Worm (Caenorhabditis elegans): ENCODE results near the gene clp-4.

clp-4 gene

ce11 chrIII:1824264-1824922 is 6.3 kb upstream of the clp-4 start, which contains the start of the genes pvf-1 and Y39A3CL.7:
TSS of gene pvf-1 (minus strand) at chrIII:1824314.
TSS of gene Y39A3CL.7 (plus strand) at chrIII:1824919.
- TF ChIP-seq nhr-77 (tag; optimal IDR thresholded peaks at IDR 0.05), result no peak
- TF ChIP-seq daf-16 (GFP tag; optimal IDR thresholded peaks at IDR 0.05), result peak in 1 of 2 experiments; percentile 20
- TF ChIP-seq daf-16 (tag; optimal IDR thresholded peaks at IDR 0.05), result peak; percentile 33
- peak; percentile 11 for TF ChIP-seq rbr-2 (tag; optimal IDR thresholded peaks at IDR 0.05)
- TF ChIP-seq hmg-1.1 (GFP tag; IDR thresholded peaks at IDR 0.05), result peak; percentile 60
- peak; percentile 56 for TF ChIP-seq mep-1 (tag; optimal IDR thresholded peaks at IDR 0.05)
- TF ChIP-seq mes-2 (tag; optimal IDR thresholded peaks at IDR 0.05; ENCODE audit: poor library complexity, severe bottlenecking), result peak; percentile 88
- TF ChIP-seq lin-13 (GFP tag; optimal IDR thresholded peaks at IDR 0.05), result peak; percentile 68
- no peak for TF ChIP-seq cey-2 (tag; optimal IDR thresholded peaks at IDR 0.05; ENCODE audit: borderline replicate concordance, insufficient read depth)
- no peak for TF ChIP-seq F26F4.8 (GFP tag; conservative IDR thresholded peaks at IDR 0.05)
- TF ChIP-seq aha-1 (tag), result peak; percentile 92
- no peak for TF ChIP-seq dmd-6 (GFP tag; IDR thresholded peaks at IDR 0.05)
- TF ChIP-seq attf-4 (tag; optimal IDR thresholded peaks at IDR 0.05), result no peak
- TF ChIP-seq fkh-10 (GFP tag; optimal IDR thresholded peaks at IDR 0.05), result no peak
- TF ChIP-seq madf-9 (GFP tag; conservative IDR thresholded peaks at IDR 0.05), result 0 out of 2 replicates have a peak, but pooled peaks have one; percentile 17
- no peak for TF ChIP-seq daf-12 (tag; optimal IDR thresholded peaks at IDR 0.05)
- peak in 1 of 2 experiments; percentile 57 for TF ChIP-seq lsy-2 (tag; optimal IDR thresholded peaks at IDR 0.05)
- TF ChIP-seq snpc-4 (tag; optimal IDR thresholded peaks at IDR 0.05), result no peak
- TF ChIP-seq duxl-1 (tag; optimal IDR thresholded peaks at IDR 0.05; ENCODE audit: poor library complexity), result peak; percentile 65
- TF ChIP-seq dpl-1 (GFP tag; optimal IDR thresholded peaks at IDR 0.05), result peak; percentile 60
- no peak for TF ChIP-seq skn-1 (tag; optimal IDR thresholded peaks at IDR 0.05)
- TF ChIP-seq F10B5.3 (tag; optimal IDR thresholded peaks at IDR 0.05), result no peak
- TF ChIP-seq mdt-29 (GFP tag; IDR thresholded peaks at IDR 0.05), result no peak
- TF ChIP-seq ceh-32 (tag; optimal IDR thresholded peaks at IDR 0.05; ENCODE audit: poor library complexity), result no peak
- TF ChIP-seq lin-38 (GFP tag; IDR thresholded peaks at IDR 0.05), result peak; percentile 66
- TF ChIP-seq lim-7 (GFP tag; IDR thresholded peaks at IDR 0.05), result no peak
- no peak for TF ChIP-seq Y48G9A.11 (GFP tag; IDR thresholded peaks at IDR 0.05)
- peak; percentile 20 for TF ChIP-seq dve-1 (tag; optimal IDR thresholded peaks at IDR 0.05; ENCODE audit: insufficient read depth)
- no peak for TF ChIP-seq fos-1 (tag; optimal IDR thresholded peaks at IDR 0.05)
- TF ChIP-seq unc-62 (GFP tag; optimal IDR thresholded peaks at IDR 0.05 in 1 of 2), result peak in 1 of 2 experiments; percentile 77
- TF ChIP-seq unc-62 (tag; optimal IDR thresholded peaks at IDR 0.05), result no peak
- no peak for TF ChIP-seq lin-39 (tag; optimal IDR thresholded peaks at IDR 0.05)

DNA sequence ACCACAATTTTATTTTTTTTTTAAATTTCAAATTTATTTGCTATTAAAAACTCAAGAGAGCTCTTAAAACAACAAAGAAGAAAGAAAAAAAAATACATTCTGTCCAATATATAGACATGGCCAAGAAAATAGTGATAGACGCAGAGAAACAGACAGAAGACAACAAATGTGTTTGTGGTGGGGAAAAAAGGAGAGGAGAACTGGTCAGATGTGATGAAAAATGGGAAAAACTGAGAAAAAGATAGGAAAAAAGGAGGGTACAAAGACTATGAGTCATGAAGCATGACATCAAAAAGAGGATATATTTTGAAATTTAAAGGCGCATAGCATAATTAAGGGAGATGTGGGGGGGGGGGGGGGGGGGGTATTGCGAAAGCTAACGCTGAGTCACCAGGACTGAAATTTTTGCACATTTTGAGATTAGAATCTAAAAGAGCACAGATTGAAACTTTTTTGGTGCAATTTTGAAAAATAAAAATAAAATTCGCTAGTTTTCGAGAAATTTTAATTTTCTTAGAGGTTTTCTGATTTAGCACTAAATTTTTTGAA is 1.0 kb upstream of the clp-4 start:
- peak; percentile 76 for TF ChIP-seq mep-1 (tag; optimal IDR thresholded peaks at IDR 0.05)
- TF ChIP-seq madf-5 (GFP tag; IDR thresholded peaks at IDR 0.05), result no peak
- TF ChIP-seq hmg-1.1 (GFP tag; IDR thresholded peaks at IDR 0.05), result peak; percentile 46; the same call in 1 of the 2 replicates
- TF ChIP-seq hlh-30 (tag; optimal IDR thresholded peaks at IDR 0.05; ENCODE audit: insufficient read depth), result peak; percentile 60
- TF ChIP-seq ceh-32 (tag; optimal IDR thresholded peaks at IDR 0.05; ENCODE audit: poor library complexity), result no peak
- peak; percentile 5 for TF ChIP-seq lin-13 (GFP tag; optimal IDR thresholded peaks at IDR 0.05)
- TF ChIP-seq ceh-20 (GFP tag; IDR thresholded peaks at IDR 0.05), result 0 out of 2 replicates have a peak, but pooled peaks have one; percentile 25
- TF ChIP-seq nhr-76 (tag; optimal IDR thresholded peaks at IDR 0.05), result no peak
- peak; percentile 32 for TF ChIP-seq nhr-11 (tag; optimal IDR thresholded peaks at IDR 0.05)
- peak; percentile 16 for TF ChIP-seq nhr-6 (tag; optimal IDR thresholded peaks at IDR 0.05)
- TF ChIP-seq nhr-48 (tag; optimal IDR thresholded peaks at IDR 0.05), result no peak
- no peak for TF ChIP-seq D1046.2 (GFP tag; IDR thresholded peaks at IDR 0.05)
- no peak for TF ChIP-seq mdt-29 (GFP tag; IDR thresholded peaks at IDR 0.05)
- no peak for TF ChIP-seq F10B5.3 (tag; optimal IDR thresholded peaks at IDR 0.05)
- no peak for TF ChIP-seq jun-1 (tag; optimal IDR thresholded peaks at IDR 0.05)
- TF ChIP-seq tra-1 (GFP tag; IDR thresholded peaks at IDR 0.05), result no peak
- TF ChIP-seq dmd-6 (GFP tag; IDR thresholded peaks at IDR 0.05), result peak; percentile 36
- TF ChIP-seq hlh-11 (tag; optimal IDR thresholded peaks at IDR 0.05), result peak; percentile 59
- peak; percentile 40 for TF ChIP-seq dpl-1 (GFP tag; optimal IDR thresholded peaks at IDR 0.05)
- no peak for TF ChIP-seq R02D3.7 (tag; optimal IDR thresholded peaks at IDR 0.05)
- no peak for TF ChIP-seq unc-39 (tag; optimal IDR thresholded peaks at IDR 0.05)
- TF ChIP-seq php-3 (GFP tag; IDR thresholded peaks at IDR 0.05), result no peak
- no peak for TF ChIP-seq sdz-12 (GFP tag; optimal IDR thresholded peaks at IDR 0.05)
- peak in 1 of 2 experiments; percentile 78 for TF ChIP-seq lsy-2 (tag; optimal IDR thresholded peaks at IDR 0.05)
- TF ChIP-seq dve-1 (tag; optimal IDR thresholded peaks at IDR 0.05; ENCODE audit: insufficient read depth), result peak; percentile 70
- no peak for TF ChIP-seq daf-19 (GFP tag; conservative IDR thresholded peaks at IDR 0.05)

Data from whole organism, L4 larva.